Fruit fly (Drosophila melanogaster): ENCODE measurements around the gene Pif1.

Pif1 gene

dm6 chr2L:3506322-3506721 is 36.5 kb upstream of the Pif1 start:
- no peak for TF ChIP-seq Rel (GFP tag; optimal IDR thresholded peaks at IDR 0.05)
- TF ChIP-seq Rel (tag; optimal IDR thresholded peaks at IDR 0.05): no peak
- no peak for TF ChIP-seq pan (optimal IDR thresholded peaks at IDR 0.05)
- TF ChIP-seq Vsx2 (GFP tag; optimal IDR thresholded peaks at IDR 0.05; ENCODE audit: partially characterized antibody): no peak
- TF ChIP-seq Abd-B (GFP tag; optimal IDR thresholded peaks at IDR 0.05): no peak
- no peak for TF ChIP-seq fru (GFP tag; optimal IDR thresholded peaks at IDR 0.05)
- no peak for TF ChIP-seq Dfd (GFP tag; optimal IDR thresholded peaks at IDR 0.05)
- no peak for TF ChIP-seq CG9705 (GFP tag; optimal IDR thresholded peaks at IDR 0.05)
- no peak for TF ChIP-seq Jra (GFP tag; optimal IDR thresholded peaks at IDR 0.05)
- TF ChIP-seq usp (GFP tag; optimal IDR thresholded peaks at IDR 0.05): no peak
- TF ChIP-seq dl (GFP tag; optimal IDR thresholded peaks at IDR 0.05; ENCODE audit: insufficient read depth in 1 of 2, partially characterized antibody in 2 of 2): no peak
- no peak for TF ChIP-seq Hr78 (GFP tag; optimal IDR thresholded peaks at IDR 0.05)
- TF ChIP-seq OdsH (GFP tag; optimal IDR thresholded peaks at IDR 0.05): no peak

- TF ChIP-seq Hr78 (GFP tag; optimal IDR thresholded peaks at IDR 0.05) (no peak), Rel (GFP tag; optimal IDR thresholded peaks at IDR 0.05) (no peak), Rel (tag; optimal IDR thresholded peaks at IDR 0.05) (no peak)
Observed at dm6 chr2L:3504851-3505250, 35.0 kb upstream of the Pif1 start.

dm6 chr2L:3495465-3495864 is 25.7 kb upstream of the Pif1 start:
- TF ChIP-seq sv (GFP tag; optimal IDR thresholded peaks at IDR 0.05): no peak
- no peak for TF ChIP-seq Hr83 (GFP tag; optimal IDR thresholded peaks at IDR 0.05; ENCODE audit: poor library complexity, severe bottlenecking)
- TF ChIP-seq Vsx2 (GFP tag; optimal IDR thresholded peaks at IDR 0.05; ENCODE audit: partially characterized antibody): no peak
- no peak for TF ChIP-seq sage (GFP tag; optimal IDR thresholded peaks at IDR 0.05)
- TF ChIP-seq N (GFP tag; optimal IDR thresholded peaks at IDR 0.05): no peak
- TF ChIP-seq tai (GFP tag; optimal IDR thresholded peaks at IDR 0.05): no peak
- TF ChIP-seq GATAd (GFP tag; optimal IDR thresholded peaks at IDR 0.05): no peak
- no peak for TF ChIP-seq CG9705 (GFP tag; optimal IDR thresholded peaks at IDR 0.05)
- no peak for TF ChIP-seq pan (optimal IDR thresholded peaks at IDR 0.05)
- TF ChIP-seq fru (GFP tag; optimal IDR thresholded peaks at IDR 0.05): no peak
- TF ChIP-seq dsf (GFP tag; optimal IDR thresholded peaks at IDR 0.05; ENCODE audit: borderline replicate concordance): no peak

- TF ChIP-seq Dif (GFP tag; optimal IDR thresholded peaks at IDR 0.05; ENCODE audit: partially characterized antibody): no peak
Observed at dm6 chr2L:3493475-3493874, 23.7 kb upstream of the Pif1 start.

dm6 chr2L:3490971-3491370 is 21.2 kb upstream of the Pif1 start, which contains the start of gene CG15414:
TSS of gene CG15414 (minus strand) at chr2L:3491071.
- TF ChIP-seq sage (GFP tag; optimal IDR thresholded peaks at IDR 0.05) (no peak), Abd-B (GFP tag; optimal IDR thresholded peaks at IDR 0.05) (no peak), CrebA (GFP tag; optimal IDR thresholded peaks at IDR 0.05; ENCODE audit: borderline replicate concordance) (no peak), sv (GFP tag; optimal IDR thresholded peaks at IDR 0.05) (no peak), jim (GFP tag; optimal IDR thresholded peaks at IDR 0.05) (no peak), br (GFP tag; optimal IDR thresholded peaks at IDR 0.05) (no peak), HLH106 (tag; optimal IDR thresholded peaks at IDR 0.05) (no peak), Jra (GFP tag; optimal IDR thresholded peaks at IDR 0.05) (no peak)

- TF ChIP-seq lola (GFP tag; optimal IDR thresholded peaks at IDR 0.05): no peak
Observed at dm6 chr2L:3485506-3485905, 15.7 kb upstream of the Pif1 start.

- TF ChIP-seq rgr (GFP tag; optimal IDR thresholded peaks at IDR 0.05) (no peak), Abd-B (GFP tag; optimal IDR thresholded peaks at IDR 0.05) (no peak), lola (GFP tag; optimal IDR thresholded peaks at IDR 0.05) (no peak), foxo (GFP tag; optimal IDR thresholded peaks at IDR 0.05) (no peak), Hr78 (GFP tag; optimal IDR thresholded peaks at IDR 0.05) (no peak), tai (GFP tag; optimal IDR thresholded peaks at IDR 0.05) (no peak), Vsx2 (GFP tag; optimal IDR thresholded peaks at IDR 0.05; ENCODE audit: partially characterized antibody) (no peak), ey (GFP tag; optimal IDR thresholded peaks at IDR 0.05) (no peak), sage (GFP tag; optimal IDR thresholded peaks at IDR 0.05) (no peak), Jra (GFP tag; optimal IDR thresholded peaks at IDR 0.05) (no peak), dsf (GFP tag; optimal IDR thresholded peaks at IDR 0.05; ENCODE audit: borderline replicate concordance) (no peak), GATAd (GFP tag; optimal IDR thresholded peaks at IDR 0.05) (no peak), Mio (GFP tag; optimal IDR thresholded peaks at IDR 0.05) (no peak), psq (GFP tag; optimal IDR thresholded peaks at IDR 0.05) (no peak), CrebA (GFP tag; optimal IDR thresholded peaks at IDR 0.05; ENCODE audit: borderline replicate concordance) (no peak), brk (GFP tag; optimal IDR thresholded peaks at IDR 0.05) (no peak), N (GFP tag; optimal IDR thresholded peaks at IDR 0.05) (no peak), br (GFP tag; optimal IDR thresholded peaks at IDR 0.05) (no peak), Hr83 (GFP tag; optimal IDR thresholded peaks at IDR 0.05; ENCODE audit: poor library complexity, severe bottlenecking) (no peak)
Observed at dm6 chr2L:3484759-3485158, 15.0 kb upstream of the Pif1 start.
